Worm (Caenorhabditis elegans): Measurements from ENCODE around the gene ztf-27.

Gene ztf-27

DNA sequence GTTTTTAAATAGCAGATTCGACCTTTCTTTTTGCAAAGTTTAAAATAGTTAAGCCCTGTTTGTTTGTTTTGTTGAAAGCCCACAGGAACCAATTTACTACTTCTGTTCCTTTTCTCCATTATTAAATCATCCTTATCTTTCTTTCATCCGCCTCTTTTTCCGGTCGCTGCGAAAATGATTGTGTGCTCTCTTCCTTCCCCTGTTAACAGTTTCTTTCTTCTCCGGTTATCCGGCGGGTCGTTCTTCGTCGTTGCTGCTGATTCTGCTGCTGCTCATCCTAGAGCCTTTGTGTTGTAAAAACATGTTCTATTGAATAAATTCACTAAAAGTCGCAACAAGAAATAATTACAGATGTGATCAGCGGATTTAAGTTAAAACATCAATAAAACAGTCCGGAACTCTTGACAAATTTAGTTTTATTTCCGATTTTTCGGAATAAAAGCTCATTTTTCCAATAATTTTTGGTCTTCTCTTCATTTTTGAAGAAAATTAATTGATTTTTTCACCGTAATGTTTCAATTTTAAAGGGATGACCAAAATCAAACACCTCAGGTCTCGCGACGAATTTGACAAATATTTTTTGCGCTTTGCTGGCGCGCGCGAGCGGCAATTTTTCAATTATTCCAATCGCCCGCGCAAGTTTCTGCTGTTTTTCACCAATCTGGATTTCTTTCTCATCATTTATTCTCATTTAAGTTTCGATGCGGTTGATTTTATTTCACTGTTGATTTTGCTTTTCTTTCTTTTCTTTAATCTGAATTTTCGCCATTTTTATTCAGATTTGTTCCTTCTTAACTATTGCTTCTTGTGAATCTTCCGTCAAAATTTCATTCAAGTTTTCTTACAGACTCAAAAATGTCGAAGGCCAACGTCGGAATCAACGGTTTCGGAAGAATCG, 8.4 kb downstream of the ztf-27 start, which contains the start of gene gpd-1 (continued):
- TF ChIP-seq F52B5.7 (tag; optimal IDR thresholded peaks at IDR 0.05), result no peak

DNA sequence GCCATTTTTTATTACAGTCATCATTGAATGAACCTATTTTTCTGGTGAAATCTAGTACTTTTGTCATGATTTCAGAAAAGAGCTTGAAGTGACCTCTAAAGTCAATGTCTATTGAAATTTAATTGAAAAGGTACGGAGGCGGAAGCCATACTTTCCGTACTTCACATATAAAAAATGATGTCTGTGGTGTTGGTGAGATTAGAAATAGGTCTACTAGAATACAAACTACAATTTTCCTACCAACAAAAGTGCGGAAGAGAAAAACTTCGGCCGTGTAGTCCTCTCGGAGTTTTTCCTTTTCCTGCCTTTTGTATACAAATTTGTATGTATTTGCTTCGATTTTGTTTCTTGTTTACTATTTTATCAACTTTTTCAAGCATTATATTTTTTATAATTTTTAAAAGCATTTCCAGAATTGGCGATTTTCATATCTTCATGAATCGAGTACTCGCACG, 10.2 kb downstream of the ztf-27 start, which contains the start of gene T09F3.4:
TSS of gene T09F3.4 (plus strand) at position 405 of the 455 bp plus-strand sequence.
- no peak for TF ChIP-seq cebp-2 (GFP tag; IDR thresholded peaks at IDR 0.05)
- TF ChIP-seq dpl-1 (GFP tag; optimal IDR thresholded peaks at IDR 0.05), result peak; percentile 13
- no peak for TF ChIP-seq ztf-22 (GFP tag; optimal IDR thresholded peaks at IDR 0.05)
- TF ChIP-seq ccch-3 (GFP tag; optimal IDR thresholded peaks at IDR 0.05), result no peak
- TF ChIP-seq D2030.7 (GFP tag; IDR thresholded peaks at IDR 0.05), result peak; percentile 81
- no peak for TF ChIP-seq zim-3 (tag; optimal IDR thresholded peaks at IDR 0.05)
- peak; percentile 23; the same call in 1 of the 2 replicates for TF ChIP-seq dox-1 (GFP tag; IDR thresholded peaks at IDR 0.05)
- peak; percentile 72 for TF ChIP-seq rcor-1 (GFP tag; IDR thresholded peaks at IDR 0.05)
- TF ChIP-seq hmg-1.2 (GFP tag; IDR thresholded peaks at IDR 0.05), result peak; percentile 45
- no peak for TF ChIP-seq lsy-27 (tag; optimal IDR thresholded peaks at IDR 0.05; ENCODE audit: borderline replicate concordance, insufficient read depth)
- TF ChIP-seq F37B4.10 (GFP tag; IDR thresholded peaks at IDR 0.05), result no peak
- peak in 1 of 3 experiments; percentile 38 for TF ChIP-seq lin-35 (GFP tag; optimal IDR thresholded peaks at IDR 0.05)
- TF ChIP-seq sptf-2 (GFP tag; optimal IDR thresholded peaks at IDR 0.05), result no peak
- no peak for TF ChIP-seq B0261.1 (tag; optimal IDR thresholded peaks at IDR 0.05)
- TF ChIP-seq ekl-4 (GFP tag; IDR thresholded peaks at IDR 0.05), result 0 out of 2 replicates have a peak, but pooled peaks have one; percentile 49
- TF ChIP-seq lsl-1 (GFP tag; optimal IDR thresholded peaks at IDR 0.05), result peak; percentile 43
- peak; percentile 65 for TF ChIP-seq snpc-3.4 (tag; optimal IDR thresholded peaks at IDR 0.05)
- TF ChIP-seq unc-130 (GFP tag; optimal IDR thresholded peaks at IDR 0.05), result peak; percentile 70
- no peak for TF ChIP-seq tbx-9 (tag; optimal IDR thresholded peaks at IDR 0.05; ENCODE audit: borderline replicate concordance)
- peak; percentile 86 for TF ChIP-seq B0336.3 (GFP tag; IDR thresholded peaks at IDR 0.05)
- TF ChIP-seq attf-6 (GFP tag; IDR thresholded peaks at IDR 0.05), result peak; percentile 63
- no peak for TF ChIP-seq egl-18 (GFP tag; IDR thresholded peaks at IDR 0.05)
- TF ChIP-seq madf-8 (GFP tag; conservative IDR thresholded peaks at IDR 0.05), result peak; percentile 58
- 0 out of 2 replicates have a peak, but pooled peaks have one; percentile 53 for TF ChIP-seq B0019.2 (GFP tag; conservative IDR thresholded peaks at IDR 0.05)
- 0 out of 2 replicates have a peak, but pooled peaks have one; percentile 56 for TF ChIP-seq ztf-25 (GFP tag; IDR thresholded peaks at IDR 0.05)
- TF ChIP-seq madf-3 (GFP tag; IDR thresholded peaks at IDR 0.05), result peak; percentile 83
- no peak for TF ChIP-seq mel-28 (tag; optimal IDR thresholded peaks at IDR 0.05; ENCODE audit: borderline replicate concordance)
- TF ChIP-seq madf-10 (tag; optimal IDR thresholded peaks at IDR 0.05), result peak; percentile 39
- TF ChIP-seq lin-54 (GFP tag; optimal IDR thresholded peaks at IDR 0.05), result peak; percentile 63
- peak; percentile 58; the same call in 1 of the 2 replicates for TF ChIP-seq hsf-1 (GFP tag; IDR thresholded peaks at IDR 0.05)
- peak in 1 of 2 experiments; percentile 2 for TF ChIP-seq rec-8 (tag; optimal IDR thresholded peaks at IDR 0.05)
- TF ChIP-seq ztf-6 (GFP tag; IDR thresholded peaks at IDR 0.05), result no peak
- TF ChIP-seq hrde-1 (tag; optimal IDR thresholded peaks at IDR 0.05; ENCODE audit: borderline replicate concordance), result peak; percentile 62
- TF ChIP-seq ZK185.1 (tag; optimal IDR thresholded peaks at IDR 0.05; ENCODE audit: poor library complexity, severe bottlenecking), result peak; percentile 76
- no peak for TF ChIP-seq hlh-26 (GFP tag; conservative IDR thresholded peaks at IDR 0.05)
- TF ChIP-seq madf-6 (GFP tag; IDR thresholded peaks at IDR 0.05), result peak; percentile 82
- TF ChIP-seq atf-7 (tag; optimal IDR thresholded peaks at IDR 0.05), result no peak
- 0 out of 2 replicates have a peak, but pooled peaks have one; percentile 8 for TF ChIP-seq egl-44 (GFP tag; IDR thresholded peaks at IDR 0.05)
- TF ChIP-seq hmg-20 (GFP tag; IDR thresholded peaks at IDR 0.05), result no peak
- no peak for TF ChIP-seq ceh-58 (GFP tag; IDR thresholded peaks at IDR 0.05)
- TF ChIP-seq ceh-27 (GFP tag; optimal IDR thresholded peaks at IDR 0.05), result peak; percentile 33
- peak; percentile 46 for TF ChIP-seq efl-1 (GFP tag; optimal IDR thresholded peaks at IDR 0.05)
